Fruit fly (Drosophila melanogaster): ENCODE measurements around the gene Best3.

DNA sequence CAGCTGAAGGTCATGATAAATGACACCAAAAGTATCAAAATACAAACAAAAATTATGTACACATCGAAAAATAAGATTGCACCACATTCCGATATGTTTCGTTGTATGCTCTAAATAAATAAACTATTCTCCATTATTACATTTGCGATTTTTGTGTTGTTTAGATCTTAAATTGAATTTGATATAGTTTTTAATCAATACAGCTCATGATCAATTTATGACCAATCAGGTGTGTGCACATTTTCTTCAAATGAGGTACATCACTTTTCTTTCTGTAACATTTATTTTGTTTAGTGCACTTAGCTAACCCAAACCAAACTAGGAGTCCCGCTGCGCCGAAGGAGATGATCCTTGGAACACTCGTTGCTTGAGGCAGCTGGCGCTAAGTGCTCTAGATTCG is 17.7 kb upstream of the Best3 start:
- TF ChIP-seq CTCF (optimal IDR thresholded peaks at IDR 0.05) (no peak), CG8478 (optimal IDR thresholded peaks at IDR 0.05) (no peak)

All from S2 (cell line).